Worm (Caenorhabditis elegans): Measurements from ENCODE around the gene ugt-45.

ugt-45 gene

DNA sequence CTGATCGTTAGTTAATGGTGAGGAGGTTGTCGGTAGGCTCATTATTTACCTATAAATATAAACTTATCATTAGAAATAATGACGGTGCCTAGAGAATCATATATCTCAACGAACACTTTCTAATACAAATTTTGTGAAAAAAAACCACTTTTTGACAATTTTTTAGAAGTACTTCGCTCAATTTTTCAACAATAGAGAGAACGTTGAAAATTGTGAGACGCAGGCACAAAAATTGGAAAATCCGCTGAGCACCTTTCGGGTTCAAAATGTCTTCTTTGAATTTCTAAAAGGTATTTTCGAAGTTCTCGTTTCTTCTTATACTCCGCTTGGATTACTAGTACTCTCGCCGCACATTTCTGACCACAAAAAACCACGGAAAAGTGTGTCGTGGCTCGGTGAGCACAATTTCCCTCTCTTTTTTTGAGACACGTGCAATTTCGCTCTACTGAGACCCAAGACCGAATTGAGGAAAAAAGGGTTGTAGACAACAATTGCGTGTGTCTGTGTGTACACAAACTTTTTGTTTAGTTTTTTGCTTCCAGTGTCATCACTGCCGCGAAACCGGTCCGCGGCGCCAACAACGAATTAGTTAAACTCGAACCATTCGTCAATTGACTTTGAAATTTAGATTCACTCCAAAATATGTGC, 9.9 kb downstream of the ugt-45 start, which contains the start of gene nape-1 (continued):
- no peak for TF ChIP-seq ets-4 (GFP tag; optimal IDR thresholded peaks at IDR 0.05)
- TF ChIP-seq D2030.7 (GFP tag; IDR thresholded peaks at IDR 0.05) = no peak
- TF ChIP-seq die-1 (tag; optimal IDR thresholded peaks at IDR 0.05) = no peak
- no peak for TF ChIP-seq nfya-1 (tag; optimal IDR thresholded peaks at IDR 0.05; ENCODE audit: borderline replicate concordance, insufficient read depth)
- TF ChIP-seq ama-1 (optimal IDR thresholded peaks at IDR 0.05) = no peak
- TF ChIP-seq ama-1 (GFP tag; optimal IDR thresholded peaks at IDR 0.05) = no peak
- TF ChIP-seq K12H6.12 (tag; optimal IDR thresholded peaks at IDR 0.05) = peak; percentile 10
- no peak for TF ChIP-seq xnd-1 (tag; optimal IDR thresholded peaks at IDR 0.05)
- no peak for TF ChIP-seq Y53G8AR.9 (GFP tag; conservative IDR thresholded peaks at IDR 0.05)
- TF ChIP-seq mcd-1 (GFP tag; IDR thresholded peaks at IDR 0.05) = peak; percentile 58
- TF ChIP-seq nhr-80 (tag; optimal IDR thresholded peaks at IDR 0.05) = peak; percentile 72
- TF ChIP-seq bed-1 (GFP tag; IDR thresholded peaks at IDR 0.05) = no peak
- TF ChIP-seq ztf-26 (tag; optimal IDR thresholded peaks at IDR 0.05) = no peak
- TF ChIP-seq attf-5 (GFP tag; optimal IDR thresholded peaks at IDR 0.05) = peak; percentile 65
- no peak for TF ChIP-seq madf-3 (GFP tag; IDR thresholded peaks at IDR 0.05)
- no peak for TF ChIP-seq F52B5.7 (tag; optimal IDR thresholded peaks at IDR 0.05)
- no peak for TF ChIP-seq F33H1.4 (GFP tag; IDR thresholded peaks at IDR 0.05)
- TF ChIP-seq cebp-2 (GFP tag; IDR thresholded peaks at IDR 0.05) = no peak
- no peak for TF ChIP-seq Y79H2A.3 (GFP tag; conservative IDR thresholded peaks at IDR 0.05)
- TF ChIP-seq ztf-22 (GFP tag; optimal IDR thresholded peaks at IDR 0.05) = no peak
- TF ChIP-seq hmg-1.2 (GFP tag; IDR thresholded peaks at IDR 0.05) = no peak
- no peak for TF ChIP-seq him-1 (tag; optimal IDR thresholded peaks at IDR 0.05)
- no peak for TF ChIP-seq ztf-28 (GFP tag; IDR thresholded peaks at IDR 0.05)
- TF ChIP-seq hrde-1 (tag; optimal IDR thresholded peaks at IDR 0.05; ENCODE audit: borderline replicate concordance) = no peak
- no peak for TF ChIP-seq F49E8.2 (tag; optimal IDR thresholded peaks at IDR 0.05; ENCODE audit: insufficient read depth)
- no peak for TF ChIP-seq athp-1 (tag; optimal IDR thresholded peaks at IDR 0.05)
- peak; percentile 91 for TF ChIP-seq pha-4 (tag; optimal IDR thresholded peaks at IDR 0.05)
- no peak for TF ChIP-seq sdz-38 (tag; optimal IDR thresholded peaks at IDR 0.05)
- no peak for TF ChIP-seq lin-35 (GFP tag; optimal IDR thresholded peaks at IDR 0.05)
- TF ChIP-seq dox-1 (GFP tag; IDR thresholded peaks at IDR 0.05) = peak; percentile 32; the same call in 1 of the 2 replicates
- TF ChIP-seq egl-18 (GFP tag; IDR thresholded peaks at IDR 0.05) = no peak
- peak; percentile 51; the same call in 1 of the 2 replicates for TF ChIP-seq K11D2.4 (GFP tag; IDR thresholded peaks at IDR 0.05)
- no peak for TF ChIP-seq ceh-58 (GFP tag; IDR thresholded peaks at IDR 0.05)
- no peak for TF ChIP-seq sptf-2 (GFP tag; optimal IDR thresholded peaks at IDR 0.05)
- TF ChIP-seq Y95B8A.8 (GFP tag; IDR thresholded peaks at IDR 0.05) = no peak
- TF ChIP-seq egl-44 (GFP tag; IDR thresholded peaks at IDR 0.05) = no peak
- TF ChIP-seq atf-7 (tag; optimal IDR thresholded peaks at IDR 0.05) = no peak
- TF ChIP-seq unc-130 (GFP tag; optimal IDR thresholded peaks at IDR 0.05) = no peak

DNA sequence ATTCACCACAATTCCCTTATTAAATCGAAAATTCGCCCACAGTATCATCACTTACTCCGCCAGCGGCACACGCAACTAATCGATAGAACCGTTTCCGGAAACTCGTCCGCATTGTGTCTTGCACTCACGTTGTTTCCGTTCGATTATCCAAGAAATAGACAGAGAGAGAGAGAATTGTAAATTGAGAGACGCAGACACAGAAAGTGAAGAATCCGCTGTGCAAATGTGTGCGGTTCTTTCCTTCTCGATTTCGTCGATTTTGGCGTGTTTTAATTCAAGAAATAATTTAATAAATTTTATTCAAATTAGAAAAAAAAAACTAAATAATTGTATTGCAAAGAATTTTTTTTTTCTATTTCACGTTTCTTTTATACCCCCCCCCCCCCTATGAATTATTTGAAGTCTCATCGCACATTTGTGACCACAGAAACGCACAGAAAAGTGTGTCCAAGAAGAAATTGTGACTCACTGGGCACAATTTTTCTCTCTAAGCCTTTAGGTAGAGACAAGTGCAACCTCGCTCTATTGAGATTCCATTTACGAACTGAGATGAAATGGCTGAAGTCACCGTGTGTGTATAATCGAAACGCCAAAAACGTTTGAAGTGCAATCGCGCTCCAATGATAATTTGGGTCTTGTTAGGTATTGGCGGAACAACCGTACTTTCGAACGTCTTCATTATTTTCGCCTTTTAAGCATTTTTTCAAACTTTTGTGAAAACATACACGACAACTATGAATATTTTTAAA, 12.1 kb downstream of the ugt-45 start, which contains the start of gene nape-2:
Gene nape-2 (minus strand): TSS at position 271 of the 749 bp plus-strand sequence.
- no peak for TF ChIP-seq lin-40 (tag; optimal IDR thresholded peaks at IDR 0.05)
- no peak for TF ChIP-seq chd-7 (tag; optimal IDR thresholded peaks at IDR 0.05)
- no peak for TF ChIP-seq atf-7 (tag; optimal IDR thresholded peaks at IDR 0.05)
- TF ChIP-seq die-1 (tag; optimal IDR thresholded peaks at IDR 0.05) = no peak
- TF ChIP-seq mcd-1 (GFP tag; IDR thresholded peaks at IDR 0.05) = peak; percentile 52
- TF ChIP-seq sea-2 (GFP tag; IDR thresholded peaks at IDR 0.05) = no peak
- no peak for TF ChIP-seq cebp-1 (GFP tag; IDR thresholded peaks at IDR 0.05)
- peak; percentile 19 for TF ChIP-seq cebp-1 (tag; optimal IDR thresholded peaks at IDR 0.05)
- TF ChIP-seq attf-5 (GFP tag; optimal IDR thresholded peaks at IDR 0.05) = peak; percentile 51
- no peak for TF ChIP-seq B0019.2 (GFP tag; conservative IDR thresholded peaks at IDR 0.05)
- TF ChIP-seq nhr-80 (tag; optimal IDR thresholded peaks at IDR 0.05) = peak; percentile 44
- TF ChIP-seq hmg-1.2 (GFP tag; IDR thresholded peaks at IDR 0.05) = peak; percentile 93
- TF ChIP-seq nfyb-1 (GFP tag; IDR thresholded peaks at IDR 0.05) = no peak
- no peak for TF ChIP-seq dox-1 (GFP tag; IDR thresholded peaks at IDR 0.05)
